Worm (Caenorhabditis elegans): ENCODE data around the gene cyd-1.

Gene cyd-1

ce11 chrII:12944587-12945126, 35.7 kb upstream of the cyd-1 start (continued):
- peak; percentile 100 for TF ChIP-seq ama-1 (optimal IDR thresholded peaks at IDR 0.05)
- peak; percentile 80; the same call in 1 of the 2 replicates for TF ChIP-seq Y75B8A.6 (GFP tag; IDR thresholded peaks at IDR 0.05)
- peak; percentile 88 for TF ChIP-seq D1046.2 (GFP tag; IDR thresholded peaks at IDR 0.05)
- peak; percentile 71 for TF ChIP-seq dmd-8 (GFP tag; IDR thresholded peaks at IDR 0.05)
- TF ChIP-seq rbr-2 (tag; optimal IDR thresholded peaks at IDR 0.05), result peak; percentile 88
- peak; percentile 96 for TF ChIP-seq egl-43 (GFP tag; IDR thresholded peaks at IDR 0.05)
- peak; percentile 72 for TF ChIP-seq dpl-1 (GFP tag; optimal IDR thresholded peaks at IDR 0.05)
- TF ChIP-seq mep-1 (tag; optimal IDR thresholded peaks at IDR 0.05), result peak; percentile 97
- TF ChIP-seq pha-4 (GFP tag; IDR thresholded peaks at IDR 0.05), result peak; percentile 95
- TF ChIP-seq pha-4 (tag; optimal IDR thresholded peaks at IDR 0.05), result no peak
- peak; percentile 89 for TF ChIP-seq nhr-41 (GFP tag; IDR thresholded peaks at IDR 0.05)
- TF ChIP-seq nhr-102 (tag; optimal IDR thresholded peaks at IDR 0.05), result peak; percentile 96
- peak; percentile 93 for TF ChIP-seq hlh-30 (tag; optimal IDR thresholded peaks at IDR 0.05; ENCODE audit: insufficient read depth)
- TF ChIP-seq ceh-82 (tag; optimal IDR thresholded peaks at IDR 0.05), result no peak
- TF ChIP-seq set-16 (GFP tag; IDR thresholded peaks at IDR 0.05), result peak; percentile 100
- peak; percentile 87 for TF ChIP-seq nhr-6 (tag; optimal IDR thresholded peaks at IDR 0.05)
- TF ChIP-seq zfp-2 (tag; optimal IDR thresholded peaks at IDR 0.05), result peak; percentile 83
- TF ChIP-seq lim-7 (GFP tag; IDR thresholded peaks at IDR 0.05), result peak; percentile 82
- TF ChIP-seq mdl-1 (tag; optimal IDR thresholded peaks at IDR 0.05), result peak; percentile 86 to 95
- peak; percentile 97 for TF ChIP-seq snpc-4 (tag; optimal IDR thresholded peaks at IDR 0.05)
- TF ChIP-seq nhr-77 (tag; optimal IDR thresholded peaks at IDR 0.05), result peak; percentile 85
- TF ChIP-seq F10B5.3 (tag; optimal IDR thresholded peaks at IDR 0.05), result peak; percentile 88
- TF ChIP-seq Y5F2A.4 (GFP tag; optimal IDR thresholded peaks at IDR 0.05), result peak; percentile 49
- TF ChIP-seq fos-1 (tag; optimal IDR thresholded peaks at IDR 0.05), result peak; percentile 18
- peak; percentile 90 for TF ChIP-seq gei-8 (GFP tag; optimal IDR thresholded peaks at IDR 0.05)
- peak; percentile 23 for TF ChIP-seq ceh-32 (tag; optimal IDR thresholded peaks at IDR 0.05; ENCODE audit: poor library complexity)
- peak; percentile 91 for TF ChIP-seq tra-1 (GFP tag; IDR thresholded peaks at IDR 0.05)
- TF ChIP-seq jun-1 (tag; optimal IDR thresholded peaks at IDR 0.05), result peak; percentile 73
- no peak for TF ChIP-seq cey-2 (tag; optimal IDR thresholded peaks at IDR 0.05; ENCODE audit: borderline replicate concordance, insufficient read depth)
- peak; percentile 93 for TF ChIP-seq ceh-44 (GFP tag; IDR thresholded peaks at IDR 0.05)
- TF ChIP-seq nhr-25 (tag; optimal IDR thresholded peaks at IDR 0.05; ENCODE audit: borderline replicate concordance, insufficient read depth), result peak; percentile 77
- TF ChIP-seq nhr-76 (tag; optimal IDR thresholded peaks at IDR 0.05), result no peak
- peak; percentile 88 for TF ChIP-seq lin-13 (GFP tag; optimal IDR thresholded peaks at IDR 0.05)
- peak; percentile 93 for TF ChIP-seq mes-2 (tag; optimal IDR thresholded peaks at IDR 0.05; ENCODE audit: poor library complexity, severe bottlenecking)
- no peak for TF ChIP-seq egl-27 (tag; optimal IDR thresholded peaks at IDR 0.05)
- TF ChIP-seq T26A8.4 (GFP tag; IDR thresholded peaks at IDR 0.05), result peak; percentile 99
- TF ChIP-seq R02D3.7 (tag; optimal IDR thresholded peaks at IDR 0.05), result no peak
- TF ChIP-seq nhr-48 (tag; optimal IDR thresholded peaks at IDR 0.05), result peak; percentile 92
- TF ChIP-seq daf-12 (tag; optimal IDR thresholded peaks at IDR 0.05), result no peak
- peak; percentile 88 for TF ChIP-seq lin-38 (GFP tag; IDR thresholded peaks at IDR 0.05)
- TF ChIP-seq daf-19 (GFP tag; conservative IDR thresholded peaks at IDR 0.05), result peak; percentile 96
- peak; percentile 38 for TF ChIP-seq ztf-7 (tag; optimal IDR thresholded peaks at IDR 0.05)
- peak; percentile 2 for TF ChIP-seq lin-15B (tag; optimal IDR thresholded peaks at IDR 0.05)
- peak; percentile 68; the same call in 1 of the 2 replicates for TF ChIP-seq lin-29 (GFP tag; IDR thresholded peaks at IDR 0.05)
- peak; percentile 90 to 93 for TF ChIP-seq madf-5 (GFP tag; IDR thresholded peaks at IDR 0.05)
- TF ChIP-seq F37D6.2 (tag; optimal IDR thresholded peaks at IDR 0.05), result peak; percentile 82
- TF ChIP-seq nhr-237 (tag; optimal IDR thresholded peaks at IDR 0.05), result peak; percentile 31
- TF ChIP-seq unc-39 (tag; optimal IDR thresholded peaks at IDR 0.05), result peak; percentile 46
- peak; percentile 94 for TF ChIP-seq F49E8.2 (tag; optimal IDR thresholded peaks at IDR 0.05; ENCODE audit: borderline replicate concordance)
- no peak for TF ChIP-seq attf-4 (tag; optimal IDR thresholded peaks at IDR 0.05)
- TF ChIP-seq skn-1 (tag; optimal IDR thresholded peaks at IDR 0.05), result no peak
